Worm (Caenorhabditis elegans) whole organism, early embryonic: Measurements from ENCODE around the gene spon-1.

Source experiments
- B0310.2 ChIP-seq: sonication (generic microtip); optimal IDR thresholded peaks from 2 replicates; lab custom pipeline; 2016; ENCODE audit warnings: mild to moderate bottlenecking, missing genetic modification characterization, missing compliant biosample characterization
- F13C5.2 ChIP-seq: sonication (generic microtip); optimal IDR thresholded peaks from 2 replicates; lab custom pipeline; 2017; ENCODE audit warnings: mild to moderate bottlenecking, missing genetic modification characterization, inconsistent platforms, missing compliant biosample characterization
- aly-1 ChIP-seq: sonication (generic microtip); optimal IDR thresholded peaks from 2 replicates; lab custom pipeline; 2016; ENCODE audit warnings: missing genetic modification characterization, missing compliant biosample characterization
- ama-1 ChIP-seq: fragments of 150-350 bp; optimal IDR thresholded peaks from 2 replicates; lab custom pipeline; 2014
- ceh-13 ChIP-seq: fragments of 200-800 bp; sonication (Bioruptor generic); optimal IDR thresholded peaks from 2 replicates; lab custom pipeline; 2018; ENCODE audit warnings: mild to moderate bottlenecking, missing genetic modification characterization, missing compliant biosample characterization
- ceh-36 ChIP-seq: sonication (generic microtip); optimal IDR thresholded peaks from 2 replicates; lab custom pipeline; 2016; ENCODE audit warnings: missing genetic modification characterization, inconsistent platforms, missing compliant biosample characterization
- ets-7 ChIP-seq: sonication (generic microtip); optimal IDR thresholded peaks from 2 replicates; lab custom pipeline; 2016; ENCODE audit warnings: missing genotype, missing genetic modification characterization, missing compliant biosample characterization
- flt-1 ChIP-seq: fragments of 200-800 bp; sonication (Bioruptor generic); IDR thresholded peaks from 2 replicates; pipeline ENCODE4 v1.3.6; 2022; ENCODE audit warnings: missing genetic modification characterization, missing compliant biosample characterization
- hmbx-1 ChIP-seq: sonication (generic microtip); optimal IDR thresholded peaks from 2 replicates; lab custom pipeline; 2016; ENCODE audit warnings: mild to moderate bottlenecking, missing genetic modification characterization, missing compliant biosample characterization
- hmg-4 ChIP-seq: fragments of 200-800 bp; sonication (Bioruptor generic); optimal IDR thresholded peaks from 2 replicates; lab custom pipeline; 2018; ENCODE audit warnings: mild to moderate bottlenecking, missing genetic modification characterization, missing compliant biosample characterization
- hnd-1 ChIP-seq: sonication (generic microtip); optimal IDR thresholded peaks from 2 replicates; lab custom pipeline; 2016; ENCODE audit warnings: missing genetic modification characterization, missing compliant biosample characterization
- pes-1 ChIP-seq: fragments of 200-800 bp; sonication (Bioruptor generic); IDR thresholded peaks from 2 replicates; pipeline ENCODE4 v1.3.6; 2022; ENCODE audit warnings: missing genetic modification reagents, missing genetic modification characterization, missing compliant biosample characterization
- scrt-1 ChIP-seq: fragments of 200-800 bp; sonication (Bioruptor generic); IDR thresholded peaks from 2 replicates; pipeline ENCODE4 v1.3.6; 2022; ENCODE audit warnings: missing genetic modification characterization, missing compliant biosample characterization
- sea-1 ChIP-seq: fragments of 200-800 bp; sonication (Bioruptor generic); conservative IDR thresholded peaks from 2 replicates; pipeline ENCODE4 v1.3.6; 2022; ENCODE audit warnings: missing genetic modification characterization, missing compliant biosample characterization
- tbx-11 ChIP-seq: fragments of 200-800 bp; sonication (Bioruptor generic); IDR thresholded peaks from 2 replicates; pipeline ENCODE4 v1.3.6; 2022; ENCODE audit warnings: missing genetic modification characterization, missing compliant biosample characterization
- tbx-37 ChIP-seq: fragments of 200-800 bp; sonication (Bioruptor generic); conservative IDR thresholded peaks from 2 replicates; pipeline ENCODE4 v1.3.6; 2022; ENCODE audit warnings: missing genetic modification reagents, missing genetic modification characterization, missing compliant biosample characterization
- tra-4 ChIP-seq: sonication (generic microtip); optimal IDR thresholded peaks from 2 replicates; lab custom pipeline; 2017; ENCODE audit warnings: missing genetic modification characterization, missing compliant biosample characterization

The spon-1 gene

ce11 chrII:7116350-7116749 is at the start of gene spon-1:
spon-1 (plus strand) TSS chrII:7116557.
- no peak for TF ChIP-seq aly-1 (tag; lab: Kevin White, UChicago)
- TF ChIP-seq sea-1 (GFP tag; lab: Robert Waterston, UW): no peak

- TF ChIP-seq hnd-1 (tag; lab: Kevin White, UChicago): no peak
- TF ChIP-seq hmbx-1 (tag; lab: Kevin White, UChicago): no peak
- TF ChIP-seq aly-1 (tag; lab: Kevin White, UChicago): no peak
Measured at ce11 chrII:7069866-7070265, 46.5 kb upstream of the spon-1 start, which contains the start of gene him-14. him-14 (minus strand) TSS chrII:7069966.

ce11 chrII:7070434-7070833 is 45.9 kb upstream of the spon-1 start:
- TF ChIP-seq F13C5.2 (tag; lab: Kevin White, UChicago) (no peak), flt-1 (GFP tag; lab: Robert Waterston, UW) (no peak), tbx-37 (GFP tag; lab: Robert Waterston, UW) (no peak), hnd-1 (tag; lab: Kevin White, UChicago) (no peak), tbx-11 (GFP tag; lab: Robert Waterston, UW) (no peak), scrt-1 (GFP tag; lab: Robert Waterston, UW) (no peak), ceh-13 (no peak), B0310.2 (tag; lab: Kevin White, UChicago) (no peak), hmbx-1 (tag; lab: Kevin White, UChicago) (no peak), tra-4 (no peak), aly-1 (tag; lab: Kevin White, UChicago) (no peak)

DNA sequence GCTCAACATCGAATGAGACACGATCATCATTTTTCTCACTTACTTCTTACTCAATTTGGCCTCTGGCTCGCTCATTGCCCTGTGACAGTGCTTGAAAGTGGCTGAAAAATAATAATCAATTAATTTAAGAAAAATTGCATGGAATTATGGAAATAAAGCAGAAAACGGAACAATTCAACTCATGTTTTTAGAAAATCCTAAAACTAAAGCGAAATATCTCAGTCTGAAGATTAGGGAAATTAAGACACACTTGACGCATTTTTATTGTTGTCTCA is 44.1 kb upstream of the spon-1 start, which contains the start of gene kars-1:
kars-1 (minus strand) TSS at position 101 of the 275 bp plus-strand sequence.
- no peak for TF ChIP-seq tra-4
- TF ChIP-seq hnd-1 (tag; lab: Kevin White, UChicago): no peak
- TF ChIP-seq flt-1 (GFP tag; lab: Robert Waterston, UW): no peak
- no peak for TF ChIP-seq ets-7
- no peak for TF ChIP-seq ceh-13
- TF ChIP-seq ceh-36: no peak
- TF ChIP-seq F13C5.2 (tag; lab: Kevin White, UChicago): no peak
- no peak for TF ChIP-seq scrt-1 (GFP tag; lab: Robert Waterston, UW)
- no peak for TF ChIP-seq tbx-11 (GFP tag; lab: Robert Waterston, UW)
- no peak for TF ChIP-seq aly-1 (tag; lab: Kevin White, UChicago)
- no peak for TF ChIP-seq pes-1
- TF ChIP-seq hmg-4 (GFP tag; lab: Kevin White, UChicago): no peak
- no peak for TF ChIP-seq ama-1
- no peak for TF ChIP-seq sea-1 (GFP tag; lab: Robert Waterston, UW)
- TF ChIP-seq tbx-37 (GFP tag; lab: Robert Waterston, UW): no peak

- TF ChIP-seq ceh-36 (no peak), hnd-1 (tag; lab: Kevin White, UChicago) (peak; percentile 5), sea-1 (GFP tag; lab: Robert Waterston, UW) (no peak), ceh-13 (peak; percentile 5), hmg-4 (GFP tag; lab: Kevin White, UChicago) (no peak), tra-4 (no peak), aly-1 (tag; lab: Kevin White, UChicago) (no peak), ets-7 (peak; percentile 18), pes-1 (no peak), flt-1 (GFP tag; lab: Robert Waterston, UW) (no peak), hmbx-1 (tag; lab: Kevin White, UChicago) (no peak), tbx-11 (GFP tag; lab: Robert Waterston, UW) (no peak), F13C5.2 (tag; lab: Kevin White, UChicago) (no peak), scrt-1 (GFP tag; lab: Robert Waterston, UW) (no peak), ama-1 (no peak), tbx-37 (GFP tag; lab: Robert Waterston, UW) (0 out of 2 replicates have a peak, but pooled peaks have one; percentile 19), B0310.2 (tag; lab: Kevin White, UChicago) (no peak)
Measured at ce11 chrII:7072590-7073536, 43.5 kb upstream of the spon-1 start.

ce11 chrII:7073537-7073913 is 42.8 kb upstream of the spon-1 start, which contains the start of gene kat-1:
kat-1 (plus strand) TSS chrII:7073814.
- TF ChIP-seq hmbx-1 (tag; lab: Kevin White, UChicago): no peak
- no peak for TF ChIP-seq tra-4
- no peak for TF ChIP-seq ceh-36
- TF ChIP-seq ama-1: no peak
- no peak for TF ChIP-seq F13C5.2 (tag; lab: Kevin White, UChicago)
- TF ChIP-seq tbx-11 (GFP tag; lab: Robert Waterston, UW): no peak

DNA sequence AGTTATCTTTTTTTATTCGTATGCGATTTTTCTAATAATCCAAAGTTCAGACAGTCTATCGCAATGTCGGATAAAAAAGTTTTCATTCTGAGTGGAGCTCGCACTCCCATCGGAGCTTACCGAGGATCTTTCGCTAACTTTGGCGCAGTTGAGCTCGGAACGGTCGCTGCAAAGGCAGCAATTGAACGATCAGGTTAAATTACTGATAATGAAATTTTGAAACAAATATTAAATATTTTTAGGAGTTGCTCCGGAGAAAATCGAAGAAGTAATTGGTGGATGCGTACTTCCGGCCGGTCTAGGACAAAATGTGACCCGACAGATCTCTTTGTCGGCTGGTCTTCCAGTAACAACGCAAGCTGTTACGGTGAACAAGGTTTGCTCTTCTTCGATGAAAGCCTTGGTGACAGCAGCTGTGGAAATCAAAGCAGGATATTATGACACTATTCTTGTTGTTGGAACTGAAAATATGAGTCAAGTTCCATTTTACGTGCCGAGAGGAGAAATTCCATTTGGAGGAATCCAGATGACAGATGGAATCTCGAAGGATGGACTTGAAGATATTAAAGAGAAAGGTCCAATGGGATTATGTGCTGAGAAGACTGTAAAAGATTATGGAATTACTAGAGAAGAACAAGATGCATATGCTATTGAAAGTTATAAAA is 40.7 kb upstream of the spon-1 start, which contains the start of gene T02G5.7:
T02G5.7 (plus strand) TSS at position 51 of the 665 bp plus-strand sequence.
- TF ChIP-seq sea-1 (GFP tag; lab: Robert Waterston, UW): no peak
- no peak for TF ChIP-seq ceh-13
- TF ChIP-seq pes-1: no peak
- no peak for TF ChIP-seq scrt-1 (GFP tag; lab: Robert Waterston, UW)
- TF ChIP-seq tra-4: no peak
- no peak for TF ChIP-seq aly-1 (tag; lab: Kevin White, UChicago)
- no peak for TF ChIP-seq tbx-37 (GFP tag; lab: Robert Waterston, UW)
- TF ChIP-seq ama-1: no peak
- no peak for TF ChIP-seq hmg-4 (GFP tag; lab: Kevin White, UChicago)
- no peak for TF ChIP-seq ets-7
- TF ChIP-seq flt-1 (GFP tag; lab: Robert Waterston, UW): no peak
- no peak for TF ChIP-seq B0310.2 (tag; lab: Kevin White, UChicago)
